Worm (Caenorhabditis elegans) whole organism, L3 larva: ENCODE measurements around the gene srd-51.

Experiments
- ceh-9 ChIP-seq: sonication (generic microtip); optimal IDR thresholded peaks from 2 replicates; lab custom pipeline; 2018; ENCODE audit warnings: missing biosample characterization, missing genetic modification characterization
- daf-12 ChIP-seq: fragments of 150-350 bp; optimal IDR thresholded peaks from 2 replicates; lab custom pipeline; 2014; ENCODE audit warnings: missing biosample characterization, missing genetic modification reagents, missing genetic modification characterization
- elt-3 ChIP-seq, 3 experiments: fragments of 150-350 bp in 1 of 3; sonication (generic microtip) in 2 of 3; optimal IDR thresholded peaks; 2 replicates in 2 of 3; 4 replicates in 1 of 3; lab custom pipeline; 2014 to 2017; ENCODE audit warnings: missing biosample characterization in 3 of 3, missing genetic modification characterization in 3 of 3
- eor-1 ChIP-seq, 2 experiments: fragments of 150-350 bp; optimal IDR thresholded peaks; 2 replicates each; lab custom pipeline; 2014 to 2018; ENCODE audit warnings: missing biosample characterization in 2 of 2, missing genetic modification characterization in 2 of 2
- fkh-10 ChIP-seq: sonication (generic microtip); optimal IDR thresholded peaks from 2 replicates; lab custom pipeline; 2017; ENCODE audit warnings: missing biosample characterization, missing genetic modification reagents, missing genetic modification characterization
- hmg-11 ChIP-seq: sonication (generic microtip); optimal IDR thresholded peaks from 2 replicates; lab custom pipeline; 2016; ENCODE audit warnings: missing genetic modification characterization, missing compliant biosample characterization
- jun-1 ChIP-seq: fragments of 150-350 bp; optimal IDR thresholded peaks from 2 replicates; lab custom pipeline; 2014; ENCODE audit warnings: missing biosample characterization, missing genetic modification reagents, missing genetic modification characterization
- nfya-1 ChIP-seq: sonication (generic microtip); optimal IDR thresholded peaks from 2 replicates; lab custom pipeline; 2017; ENCODE audit warnings: missing genetic modification characterization, mild to moderate bottlenecking, missing compliant biosample characterization, antibody characterized with exemption, moderate library complexity; ENCODE audit not compliant: insufficient read depth
- nhr-12 ChIP-seq: fragments of 150-350 bp; optimal IDR thresholded peaks from 2 replicates; lab custom pipeline; 2014; ENCODE audit warnings: missing biosample characterization, missing genetic modification characterization
- nhr-23 ChIP-seq: fragments of 150-350 bp; optimal IDR thresholded peaks from 2 replicates; lab custom pipeline; 2014; ENCODE audit warnings: missing biosample characterization, missing genetic modification reagents, missing genetic modification characterization
- nhr-25 ChIP-seq: sonication (generic microtip); optimal IDR thresholded peaks from 2 replicates; lab custom pipeline; 2017; ENCODE audit warnings: missing biosample characterization, missing genetic modification characterization
- nhr-28 ChIP-seq: fragments of 150-350 bp; optimal IDR thresholded peaks from 2 replicates; lab custom pipeline; 2014; ENCODE audit warnings: missing biosample characterization, missing genetic modification characterization
- pha-4 ChIP-seq: fragments of 150-350 bp; optimal IDR thresholded peaks from 2 replicates; lab custom pipeline; 2014; ENCODE audit warnings: missing biosample characterization, missing genetic modification reagents, missing genetic modification characterization
- pqm-1 ChIP-seq: fragments of 150-350 bp; optimal IDR thresholded peaks from 2 replicates; lab custom pipeline; 2017; ENCODE audit warnings: missing biosample characterization, missing genetic modification characterization, inconsistent platforms
- snpc-4 ChIP-seq: fragments of 150-350 bp; optimal IDR thresholded peaks from 2 replicates; lab custom pipeline; 2014; ENCODE audit warnings: missing biosample characterization, missing genetic modification characterization
- tbx-2 ChIP-seq: sonication (generic microtip); optimal IDR thresholded peaks from 2 replicates; lab custom pipeline; 2016; ENCODE audit warnings: mild to moderate bottlenecking, missing genetic modification characterization, missing compliant biosample characterization
- zag-1 ChIP-seq: fragments of 150-350 bp; optimal IDR thresholded peaks from 2 replicates; lab custom pipeline; 2014; ENCODE audit warnings: missing biosample characterization, missing genetic modification characterization
- ztf-11 ChIP-seq: fragments of 150-350 bp; optimal IDR thresholded peaks from 2 replicates; lab custom pipeline; 2014; ENCODE audit warnings: missing biosample characterization, missing genetic modification characterization
- ztf-4 ChIP-seq: fragments of 150-350 bp; optimal IDR thresholded peaks from 2 replicates; lab custom pipeline; 2014; ENCODE audit warnings: missing biosample characterization, missing genetic modification characterization

srd-51 gene

ce11 chrX:13435790-13436472 is 48.8 kb downstream of the srd-51 start, which contains the start of gene jmjd-3.3:
jmjd-3.3 (plus strand) TSS chrX:13436422.
- TF ChIP-seq snpc-4, result no peak
- TF ChIP-seq hmg-11 (tag; lab: Kevin White, UChicago), result no peak
- no peak for TF ChIP-seq nhr-12 (tag; lab: Kevin White, UChicago)
- no peak for TF ChIP-seq tbx-2
- no peak for TF ChIP-seq nfya-1 (tag; lab: Kevin White, UChicago)
- TF ChIP-seq jun-1, result no peak
- no peak for TF ChIP-seq pha-4 (tag; lab: Kevin White, UChicago)
- no peak for TF ChIP-seq pqm-1
- TF ChIP-seq eor-1 (tag; optimal IDR thresholded peaks at IDR 0.05; lab: Kevin White, UChicago), result no peak
- TF ChIP-seq ztf-4 (tag; lab: Kevin White, UChicago), result no peak
- TF ChIP-seq elt-3 (tag; optimal IDR thresholded peaks at IDR 0.05; lab: Kevin White, UChicago), result no peak

ce11 chrX:13435116-13435515 is 49.6 kb downstream of the srd-51 start:
- TF ChIP-seq daf-12 (tag; lab: Kevin White, UChicago) (no peak), fkh-10 (no peak), ztf-11 (tag; lab: Kevin White, UChicago) (no peak), zag-1 (no peak), hmg-11 (tag; lab: Kevin White, UChicago) (no peak), ceh-9 (tag; lab: Kevin White, UChicago) (no peak), tbx-2 (no peak), nhr-23 (tag; lab: Kevin White, UChicago) (no peak), nhr-28 (no peak), nhr-25 (tag; lab: Kevin White, UChicago) (no peak)
